Worm (Caenorhabditis elegans) whole organism, L3 larva: ENCODE results near the gene Y62E10A.6.

Experiments
- R02D3.7 ChIP-seq: fragments of 150-350 bp; optimal IDR thresholded peaks from 2 replicates; lab custom pipeline; 2014; ENCODE audit warnings: missing biosample characterization, missing genetic modification characterization
- ZK546.5 ChIP-seq: sonication (generic microtip); optimal IDR thresholded peaks from 2 replicates; lab custom pipeline; 2017; ENCODE audit warnings: missing biosample characterization, missing genetic modification characterization
- ama-1 ChIP-seq: fragments of 150-350 bp; optimal IDR thresholded peaks from 2 replicates; lab custom pipeline; 2018
- ceh-82 ChIP-seq: fragments of 150-350 bp; optimal IDR thresholded peaks from 2 replicates; lab custom pipeline; 2014; ENCODE audit warnings: missing biosample characterization, missing genetic modification characterization
- ceh-9 ChIP-seq: sonication (generic microtip); optimal IDR thresholded peaks from 2 replicates; lab custom pipeline; 2018; ENCODE audit warnings: missing biosample characterization, missing genetic modification characterization
- egl-27 ChIP-seq: sonication (generic microtip); optimal IDR thresholded peaks from 4 replicates; lab custom pipeline; 2017; ENCODE audit warnings: missing biosample characterization, missing genetic modification reagents, missing genetic modification characterization
- egl-5 ChIP-seq: fragments of 150-350 bp; optimal IDR thresholded peaks from 2 replicates; lab custom pipeline; 2017; ENCODE audit warnings: missing biosample characterization, missing genetic modification reagents, missing genetic modification characterization, inconsistent platforms
- elt-1 ChIP-seq: fragments of 150-350 bp; optimal IDR thresholded peaks from 2 replicates; lab custom pipeline; 2014; ENCODE audit warnings: missing biosample characterization, missing genetic modification characterization
- elt-2 ChIP-seq: sonication (generic microtip); optimal IDR thresholded peaks from 2 replicates; lab custom pipeline; 2016; ENCODE audit warnings: missing genetic modification reagents, mild to moderate bottlenecking, missing genetic modification characterization, missing compliant biosample characterization
- eor-1 ChIP-seq, 2 experiments: fragments of 150-350 bp; optimal IDR thresholded peaks; 2 replicates each; lab custom pipeline; 2014 to 2018; ENCODE audit warnings: missing biosample characterization in 2 of 2, missing genetic modification characterization in 2 of 2
- fkh-10 ChIP-seq: sonication (generic microtip); optimal IDR thresholded peaks from 2 replicates; lab custom pipeline; 2017; ENCODE audit warnings: missing biosample characterization, missing genetic modification reagents, missing genetic modification characterization
- fkh-2 ChIP-seq: fragments of 150-350 bp; optimal IDR thresholded peaks from 2 replicates; lab custom pipeline; 2014; ENCODE audit warnings: missing biosample characterization, missing genetic modification reagents, missing genetic modification characterization
- fos-1 ChIP-seq: fragments of 150-350 bp; optimal IDR thresholded peaks from 2 replicates; lab custom pipeline; 2014; ENCODE audit warnings: missing biosample characterization, missing genetic modification characterization
- hmg-11 ChIP-seq: sonication (generic microtip); optimal IDR thresholded peaks from 2 replicates; lab custom pipeline; 2016; ENCODE audit warnings: missing genetic modification characterization, missing compliant biosample characterization
- jun-1 ChIP-seq: fragments of 150-350 bp; optimal IDR thresholded peaks from 2 replicates; lab custom pipeline; 2014; ENCODE audit warnings: missing biosample characterization, missing genetic modification reagents, missing genetic modification characterization
- lin-15B ChIP-seq: fragments of 150-350 bp; optimal IDR thresholded peaks from 2 replicates; lab custom pipeline; 2014; ENCODE audit warnings: missing biosample characterization, missing genetic modification characterization
- mdl-1 ChIP-seq: fragments of 150-350 bp; optimal IDR thresholded peaks from 2 replicates; lab custom pipeline; 2014; ENCODE audit warnings: missing biosample characterization, missing genetic modification characterization
- mml-1 ChIP-seq: fragments of 150-350 bp; sonication (generic microtip); optimal IDR thresholded peaks from 3 replicates; lab custom pipeline; 2014; ENCODE audit warnings: missing biosample characterization, missing genetic modification characterization
- nfya-1 ChIP-seq: sonication (generic microtip); optimal IDR thresholded peaks from 2 replicates; lab custom pipeline; 2017; ENCODE audit warnings: missing genetic modification characterization, mild to moderate bottlenecking, missing compliant biosample characterization, antibody characterized with exemption, moderate library complexity; ENCODE audit not compliant: insufficient read depth
- nhr-28 ChIP-seq: fragments of 150-350 bp; optimal IDR thresholded peaks from 2 replicates; lab custom pipeline; 2014; ENCODE audit warnings: missing biosample characterization, missing genetic modification characterization
- nhr-67 ChIP-seq: fragments of 150-350 bp; optimal IDR thresholded peaks from 2 replicates; lab custom pipeline; 2014; ENCODE audit warnings: missing biosample characterization, missing genetic modification characterization
- nhr-76 ChIP-seq: fragments of 150-350 bp; sonication (generic microtip); optimal IDR thresholded peaks from 5 replicates; lab custom pipeline; 2014; ENCODE audit warnings: missing biosample characterization, missing genetic modification characterization
- nhr-77 ChIP-seq: fragments of 150-350 bp; optimal IDR thresholded peaks from 2 replicates; lab custom pipeline; 2014; ENCODE audit warnings: missing biosample characterization, missing genetic modification characterization
- pha-4 ChIP-seq: fragments of 150-350 bp; optimal IDR thresholded peaks from 2 replicates; lab custom pipeline; 2014; ENCODE audit warnings: missing biosample characterization, missing genetic modification reagents, missing genetic modification characterization
- pqm-1 ChIP-seq: fragments of 150-350 bp; optimal IDR thresholded peaks from 2 replicates; lab custom pipeline; 2017; ENCODE audit warnings: missing biosample characterization, missing genetic modification characterization, inconsistent platforms
- sea-2 ChIP-seq: fragments of 150-350 bp; sonication (generic microtip); optimal IDR thresholded peaks from 4 replicates; lab custom pipeline; 2014; ENCODE audit warnings: missing biosample characterization, missing genetic modification reagents, missing genetic modification characterization
- skn-1 ChIP-seq: fragments of 150-350 bp; optimal IDR thresholded peaks from 2 replicates; lab custom pipeline; 2014; ENCODE audit warnings: missing biosample characterization, missing genetic modification characterization
- snpc-4 ChIP-seq: fragments of 150-350 bp; optimal IDR thresholded peaks from 2 replicates; lab custom pipeline; 2014; ENCODE audit warnings: missing biosample characterization, missing genetic modification characterization
- tbx-2 ChIP-seq: sonication (generic microtip); optimal IDR thresholded peaks from 2 replicates; lab custom pipeline; 2016; ENCODE audit warnings: mild to moderate bottlenecking, missing genetic modification characterization, missing compliant biosample characterization
- zag-1 ChIP-seq: fragments of 150-350 bp; optimal IDR thresholded peaks from 2 replicates; lab custom pipeline; 2014; ENCODE audit warnings: missing biosample characterization, missing genetic modification characterization
- ztf-11 ChIP-seq: fragments of 150-350 bp; optimal IDR thresholded peaks from 2 replicates; lab custom pipeline; 2014; ENCODE audit warnings: missing biosample characterization, missing genetic modification characterization
- ztf-4 ChIP-seq: fragments of 150-350 bp; optimal IDR thresholded peaks from 2 replicates; lab custom pipeline; 2014; ENCODE audit warnings: missing biosample characterization, missing genetic modification characterization

Gene Y62E10A.6

ce11 chrIV:13323823-13324359 lies 47.9 kb upstream of the Y62E10A.6 start, which contains the start of gene fat-2:
Gene fat-2, plus strand, starts transcription at chrIV:13323873.
- TF ChIP-seq ztf-4 (tag; lab: Kevin White, UChicago), result no peak
- TF ChIP-seq ceh-9 (tag; lab: Kevin White, UChicago), result no peak
- TF ChIP-seq nhr-77, result no peak
- TF ChIP-seq nfya-1 (tag; lab: Kevin White, UChicago), result no peak
- TF ChIP-seq elt-1 (tag; lab: Kevin White, UChicago), result no peak
- TF ChIP-seq zag-1, result no peak
- TF ChIP-seq nhr-67 (tag; lab: Kevin White, UChicago), result no peak
- no peak for TF ChIP-seq elt-2
- TF ChIP-seq jun-1, result no peak
- no peak for TF ChIP-seq pqm-1 (tag; lab: Kevin White, UChicago)
- TF ChIP-seq fkh-2 (tag; lab: Kevin White, UChicago), result no peak
- TF ChIP-seq nhr-28, result no peak
- TF ChIP-seq egl-27 (tag; lab: Kevin White, UChicago), result no peak
- no peak for TF ChIP-seq ceh-82 (tag; lab: Kevin White, UChicago)
- no peak for TF ChIP-seq fos-1 (tag; lab: Kevin White, UChicago)
- TF ChIP-seq R02D3.7, result no peak
- no peak for TF ChIP-seq mdl-1
- no peak for TF ChIP-seq mml-1
- TF ChIP-seq skn-1 (tag; lab: Kevin White, UChicago), result no peak
- TF ChIP-seq hmg-11 (tag; lab: Kevin White, UChicago), result no peak

ce11 chrIV:13327064-13327463 lies 44.7 kb upstream of the Y62E10A.6 start:
- TF ChIP-seq mml-1, result no peak
- TF ChIP-seq pqm-1 (tag; lab: Kevin White, UChicago), result peak; percentile 95
- peak; percentile 69 for TF ChIP-seq jun-1
- no peak for TF ChIP-seq lin-15B (tag; lab: Kevin White, UChicago)
- peak; percentile 49 for TF ChIP-seq pha-4
- TF ChIP-seq egl-5 (tag; lab: Kevin White, UChicago), result no peak
- no peak for TF ChIP-seq ztf-11 (tag; lab: Kevin White, UChicago)
- no peak for TF ChIP-seq R02D3.7
- peak; percentile 98 for TF ChIP-seq elt-2
- TF ChIP-seq snpc-4 (tag; lab: Kevin White, UChicago), result no peak
- no peak for TF ChIP-seq ama-1
- TF ChIP-seq nhr-28, result no peak
- TF ChIP-seq egl-27 (tag; lab: Kevin White, UChicago), result no peak
- TF ChIP-seq nhr-76 (tag; lab: Kevin White, UChicago), result no peak

- TF ChIP-seq tbx-2 (tag; lab: Kevin White, UChicago), result no peak
- no peak for TF ChIP-seq nhr-76 (tag; lab: Kevin White, UChicago)
- no peak for TF ChIP-seq sea-2 (GFP tag; lab: Kevin White, UChicago)
- TF ChIP-seq, all 47 proteins: peak for 0
Measured at ce11 chrIV:13328059-13328458, 43.7 kb upstream of the Y62E10A.6 start, which contains the start of gene far-6. Gene far-6, plus strand, starts transcription at chrIV:13328359.

- peak; percentile 50 for TF ChIP-seq pha-4
- no peak for TF ChIP-seq jun-1
Measured at ce11 chrIV:13330547-13330946, 41.3 kb upstream of the Y62E10A.6 start.

- TF ChIP-seq snpc-4 (tag; lab: Kevin White, UChicago), result no peak
- TF ChIP-seq pha-4, result peak; percentile 28
Measured at ce11 chrIV:13331285-13331684, 40.5 kb upstream of the Y62E10A.6 start, which contains the start of gene pqn-74. Gene pqn-74, minus strand, starts transcription at chrIV:13331406.

- TF ChIP-seq nfya-1 (tag; lab: Kevin White, UChicago) (no peak), elt-2 (peak; percentile 76), pqm-1 (tag; lab: Kevin White, UChicago) (peak; percentile 49), pha-4 (peak; percentile 61), eor-1 (tag; optimal IDR thresholded peaks at IDR 0.05; lab: Kevin White, UChicago) (no peak), nhr-67 (tag; lab: Kevin White, UChicago) (no peak), fkh-10 (GFP tag; lab: Kevin White, UChicago) (no peak), fos-1 (tag; lab: Kevin White, UChicago) (no peak), ZK546.5 (tag; lab: Kevin White, UChicago) (no peak)
Measured at ce11 chrIV:13334287-13334686, 37.5 kb upstream of the Y62E10A.6 start.
